Fruit fly (Drosophila melanogaster) whole organism, embryonic: Measurements from ENCODE around the gene PolD3.
A peak's percentile ranks its signal among the peaks of the same experiment; 100 is the strongest.

Source experiments
- Aef1 ChIP-seq: fragments of 200-800 bp; sonication (Bioruptor generic); IDR thresholded peaks from 3 replicates; pipeline ENCODE4 v1.3.6; 2022; ENCODE audit warnings: missing biosample characterization, missing genetic modification characterization
- C15 ChIP-seq: fragments of 200-800 bp; sonication (Bioruptor generic); IDR thresholded peaks from 3 replicates; pipeline ENCODE4 v1.3.6; 2022; ENCODE audit warnings: missing biosample characterization, missing genetic modification characterization
- CG10321 ChIP-seq: fragments of 200-800 bp; sonication (Bioruptor generic); IDR thresholded peaks from 2 replicates; pipeline ENCODE4 v1.3.6; 2022; ENCODE audit warnings: missing biosample characterization, missing genetic modification characterization
- CG11696 ChIP-seq: fragments of 200-800 bp; sonication (Bioruptor generic); IDR thresholded peaks from 2 replicates; pipeline ENCODE4 v1.3.6; 2022; ENCODE audit warnings: missing biosample characterization, missing genetic modification characterization
- CG12236 ChIP-seq: fragments of 200-800 bp; sonication (Bioruptor generic); optimal IDR thresholded peaks from 2 replicates; lab custom pipeline; 2016; ENCODE audit warnings: missing biosample characterization, missing genetic modification characterization
- CG15073 ChIP-seq: fragments of 200-800 bp; sonication (Bioruptor generic); optimal IDR thresholded peaks from 2 replicates; lab custom pipeline; 2016; ENCODE audit warnings: missing biosample characterization, missing genetic modification characterization
- CG15479 ChIP-seq: fragments of 200-800 bp; sonication (Bioruptor generic); optimal IDR thresholded peaks from 3 replicates; lab custom pipeline; 2019; ENCODE audit warnings: missing biosample characterization, mild to moderate bottlenecking, missing genetic modification characterization, moderate library complexity
- CG17568 ChIP-seq: fragments of 200-800 bp; sonication (Bioruptor generic); optimal IDR thresholded peaks from 2 replicates; lab custom pipeline; 2018; ENCODE audit warnings: missing biosample characterization, mild to moderate bottlenecking, missing genetic modification characterization, moderate library complexity
- CG18619 ChIP-seq: fragments of 200-800 bp; sonication (Bioruptor generic); optimal IDR thresholded peaks from 3 replicates; lab custom pipeline; 2017; ENCODE audit warnings: missing biosample characterization, mild to moderate bottlenecking, missing genetic modification characterization
- CG18764 ChIP-seq: fragments of 200-800 bp; sonication (Bioruptor generic); optimal IDR thresholded peaks from 3 replicates; lab custom pipeline; 2016; ENCODE audit warnings: missing biosample characterization, missing genetic modification characterization
- CG3065 ChIP-seq: fragments of 200-800 bp; sonication (Bioruptor generic); optimal IDR thresholded peaks from 2 replicates; lab custom pipeline; 2016; ENCODE audit warnings: missing biosample characterization, missing genetic modification characterization
- CG33557 ChIP-seq: fragments of 200-800 bp; sonication (Bioruptor generic); optimal IDR thresholded peaks from 2 replicates; lab custom pipeline; 2019; ENCODE audit warnings: missing biosample characterization, mild to moderate bottlenecking, missing genetic modification characterization, moderate library complexity
- CG34224 ChIP-seq: fragments of 200-800 bp; sonication (Bioruptor generic); IDR thresholded peaks from 3 replicates; pipeline ENCODE4 v1.3.6; 2022; ENCODE audit warnings: missing biosample characterization, missing genetic modification characterization; ENCODE audit not compliant: partially characterized antibody
- CG34422 ChIP-seq: fragments of 200-800 bp; sonication (Bioruptor generic); IDR thresholded peaks from 3 replicates; pipeline ENCODE4 v1.3.6; 2022; ENCODE audit warnings: missing biosample characterization, missing genetic modification characterization
- CG5953 ChIP-seq: fragments of 200-800 bp; sonication (Bioruptor generic); IDR thresholded peaks from 2 replicates; pipeline ENCODE4 v1.3.6; 2022; ENCODE audit warnings: missing biosample characterization, missing genetic modification characterization
- CG6272 ChIP-seq: fragments of 200-800 bp; sonication (Bioruptor generic); IDR thresholded peaks from 2 replicates; pipeline ENCODE4 v1.3.6; 2022; ENCODE audit warnings: missing biosample characterization, missing genetic modification characterization
- CG7357 ChIP-seq: fragments of 200-800 bp; sonication (Bioruptor generic); IDR thresholded peaks from 3 replicates; pipeline ENCODE4 v1.3.6; 2022; ENCODE audit warnings: missing biosample characterization, missing genetic modification characterization
- CG7556 ChIP-seq: fragments of 200-800 bp; sonication (Bioruptor generic); optimal IDR thresholded peaks from 2 replicates; lab custom pipeline; 2017; ENCODE audit warnings: missing biosample characterization, mild to moderate bottlenecking, missing genetic modification characterization
- CG9437 ChIP-seq: fragments of 200-800 bp; sonication (Bioruptor generic); optimal IDR thresholded peaks from 2 replicates; lab custom pipeline; 2018; ENCODE audit warnings: missing biosample characterization, mild to moderate bottlenecking, missing genetic modification characterization
- CG9727 ChIP-seq: fragments of 200-800 bp; sonication (Bioruptor generic); optimal IDR thresholded peaks from 3 replicates; lab custom pipeline; 2017; ENCODE audit warnings: missing biosample characterization, mild to moderate bottlenecking, missing genetic modification characterization
- Camta ChIP-seq: fragments of 200-800 bp; sonication (Bioruptor generic); optimal IDR thresholded peaks from 2 replicates; lab custom pipeline; 2016; ENCODE audit warnings: missing biosample characterization, missing genetic modification characterization
- D19A ChIP-seq: fragments of 200-800 bp; optimal IDR thresholded peaks from 3 replicates; lab custom pipeline; 2019; ENCODE audit warnings: missing biosample characterization, mild to moderate bottlenecking, missing genetic modification characterization, moderate library complexity
- Dip2 ChIP-seq: fragments of 200-800 bp; sonication (Bioruptor generic); IDR thresholded peaks from 2 replicates; pipeline ENCODE4 v1.3.6; 2022; ENCODE audit warnings: missing biosample characterization, missing genetic modification characterization
- Dip3 ChIP-seq: fragments of 200-800 bp; sonication (Bioruptor generic); optimal IDR thresholded peaks from 3 replicates; lab custom pipeline; 2016; ENCODE audit warnings: missing biosample characterization, missing genetic modification characterization
- Eip74EF ChIP-seq, 2 experiments: fragments of 200-800 bp in 1 of 2; fragments of >200 bp in 1 of 2; sonication (Bioruptor generic) in 1 of 2; optimal IDR thresholded peaks; 2 replicates each; lab custom pipeline; 2017 to 2019; ENCODE audit warnings: missing biosample characterization in 2 of 2, missing genetic modification characterization in 2 of 2, mild to moderate bottlenecking in 1 of 2, moderate library complexity in 1 of 2
- GATAe ChIP-seq: fragments of 200-800 bp; sonication (Bioruptor generic); conservative IDR thresholded peaks from 2 replicates; pipeline ENCODE4 v1.3.6; 2022; ENCODE audit warnings: missing biosample characterization, missing genetic modification characterization
- Gsc ChIP-seq: fragments of 200-800 bp; sonication (Bioruptor generic); IDR thresholded peaks from 2 replicates; pipeline ENCODE4 v1.3.6; 2022; ENCODE audit warnings: missing biosample characterization, missing genetic modification characterization
- HmgD ChIP-seq: fragments of 200-800 bp; sonication (Bioruptor generic); optimal IDR thresholded peaks from 3 replicates; lab custom pipeline; 2016; ENCODE audit warnings: missing biosample characterization, missing genetic modification characterization
- Jarid2 ChIP-seq: fragments of 200-800 bp; sonication (Bioruptor generic); optimal IDR thresholded peaks from 3 replicates; lab custom pipeline; 2017; ENCODE audit warnings: mild to moderate bottlenecking, missing biosample characterization, missing genetic modification reagents, missing genetic modification characterization
- Kr ChIP-seq: fragments of 200-800 bp; sonication (Bioruptor generic); optimal IDR thresholded peaks from 2 replicates; lab custom pipeline; 2017; ENCODE audit warnings: missing biosample characterization, mild to moderate bottlenecking, missing genetic modification characterization
- Scr ChIP-seq: fragments of 200-800 bp; sonication (Bioruptor generic); IDR thresholded peaks from 2 replicates; pipeline ENCODE4 v1.3.6; 2022; ENCODE audit warnings: missing biosample characterization, missing genetic modification characterization; ENCODE audit not compliant: partially characterized antibody
- abd-A ChIP-seq: fragments of 200-800 bp; sonication (Bioruptor generic); optimal IDR thresholded peaks from 3 replicates; lab custom pipeline; 2019; ENCODE audit warnings: missing biosample characterization, mild to moderate bottlenecking, missing genetic modification characterization, moderate library complexity
- amos ChIP-seq: fragments of 200-800 bp; sonication (Bioruptor generic); IDR thresholded peaks from 2 replicates; pipeline ENCODE4 v1.3.6; 2022; ENCODE audit warnings: missing biosample characterization, missing genetic modification characterization; ENCODE audit not compliant: partially characterized antibody
- ash1 ChIP-seq: fragments of 200-800 bp; sonication (Bioruptor generic); optimal IDR thresholded peaks from 2 replicates; lab custom pipeline; 2018; ENCODE audit warnings: missing biosample characterization, mild to moderate bottlenecking, missing genetic modification characterization
- btn ChIP-seq: fragments of 200-800 bp; sonication (Bioruptor generic); optimal IDR thresholded peaks from 2 replicates; lab custom pipeline; 2016; ENCODE audit warnings: missing biosample characterization, missing genetic modification characterization
- cas ChIP-seq: fragments of 200-800 bp; sonication (Bioruptor generic); IDR thresholded peaks from 2 replicates; pipeline ENCODE4 v1.3.6; 2022; ENCODE audit warnings: missing biosample characterization, missing genetic modification characterization
- crol ChIP-seq: fragments of 200-800 bp; sonication (Bioruptor generic); IDR thresholded peaks from 2 replicates; pipeline ENCODE4 v1.3.6; 2022; ENCODE audit warnings: missing biosample characterization, missing genetic modification characterization
- da ChIP-seq: fragments of 200-800 bp; sonication (Bioruptor generic); optimal IDR thresholded peaks from 2 replicates; lab custom pipeline; 2016; ENCODE audit warnings: missing biosample characterization, missing genetic modification characterization
- dmrt11E ChIP-seq: fragments of 200-800 bp; sonication (Bioruptor generic); optimal IDR thresholded peaks from 3 replicates; lab custom pipeline; 2018; ENCODE audit warnings: missing biosample characterization, mild to moderate bottlenecking, missing genetic modification characterization, moderate library complexity
- eve ChIP-seq, 2 experiments: fragments of >200 bp; optimal IDR thresholded peaks; 2 replicates each; lab custom pipeline; 2017; ENCODE audit warnings: missing biosample characterization in 2 of 2, missing genetic modification characterization in 2 of 2
- gce ChIP-seq: fragments of 200-800 bp; sonication (Bioruptor generic); IDR thresholded peaks from 3 replicates; pipeline ENCODE4 v1.3.6; 2022; ENCODE audit warnings: missing biosample characterization, missing genetic modification characterization
- hth ChIP-seq: fragments of >200 bp; optimal IDR thresholded peaks from 2 replicates; lab custom pipeline; 2017; ENCODE audit warnings: inconsistent platforms
- maf-S ChIP-seq: fragments of 200-800 bp; sonication (Bioruptor generic); optimal IDR thresholded peaks from 2 replicates; lab custom pipeline; 2016; ENCODE audit warnings: missing biosample characterization, missing genetic modification characterization
- nom ChIP-seq: fragments of 200-800 bp; sonication (Bioruptor generic); optimal IDR thresholded peaks from 2 replicates; lab custom pipeline; 2017; ENCODE audit warnings: missing biosample characterization, missing genetic modification characterization, mild to moderate bottlenecking, moderate library complexity, missing genetic modification reagents
- otp ChIP-seq: fragments of 200-800 bp; sonication (Bioruptor generic); IDR thresholded peaks from 3 replicates; pipeline ENCODE4, ENCODE4 v1.3.6; 2022; ENCODE audit warnings: missing biosample characterization, missing genetic modification characterization
- seq ChIP-seq: fragments of 200-800 bp; sonication (Bioruptor generic); IDR thresholded peaks from 2 replicates; pipeline ENCODE4 v1.3.6; 2022; ENCODE audit warnings: missing biosample characterization, missing genetic modification characterization
- sr ChIP-seq: fragments of 200-800 bp; sonication (Bioruptor generic); IDR thresholded peaks from 3 replicates; pipeline ENCODE4 v1.3.6; 2022; ENCODE audit warnings: missing biosample characterization, missing genetic modification characterization
- tap ChIP-seq: fragments of 200-800 bp; optimal IDR thresholded peaks from 3 replicates; lab custom pipeline; 2019; ENCODE audit warnings: missing biosample characterization, mild to moderate bottlenecking, missing genetic modification characterization, moderate library complexity
- tgo ChIP-seq: fragments of 200-800 bp; sonication (Bioruptor generic); IDR thresholded peaks from 3 replicates; pipeline ENCODE4 v1.3.6; 2022; ENCODE audit warnings: missing biosample characterization, missing genetic modification characterization
- yki ChIP-seq: fragments of >200 bp; optimal IDR thresholded peaks from 3 replicates; lab custom pipeline; 2018
- zen ChIP-seq: fragments of 200-800 bp; sonication (Bioruptor generic); optimal IDR thresholded peaks from 3 replicates; lab custom pipeline; 2018; ENCODE audit warnings: missing biosample characterization, mild to moderate bottlenecking, missing genetic modification characterization, moderate library complexity

The PolD3 gene

dm6 chr2L:15264483-15264987, 8.4 kb upstream of the PolD3 start, which contains the start of gene yuri (continued):
- TF ChIP-seq CG9437 (GFP tag; lab: Kevin White, UChicago) (no peak), btn (no peak), zen (no peak), CG9727 (GFP tag; lab: Kevin White, UChicago) (peak; percentile 36), amos (GFP tag; lab: Robert Waterston, UW) (peak; percentile 26; the same call in 1 of the 2 replicates), gce (GFP tag; lab: Robert Waterston, UW) (0 out of 3 replicates have a peak, but pooled peaks have one; percentile 38), GATAe (GFP tag; lab: Robert Waterston, UW) (no peak), da (GFP tag; lab: Kevin White, UChicago) (no peak), hth (no peak), maf-S (GFP tag; lab: Kevin White, UChicago) (no peak), abd-A (tag; lab: Kevin White, UChicago) (no peak), CG6272 (GFP tag; lab: Robert Waterston, UW) (no peak), Aef1 (GFP tag; lab: Robert Waterston, UW) (peak; percentile 53; the same call in 2 of the 3 replicates), C15 (GFP tag; lab: Robert Waterston, UW) (no peak), CG11696 (GFP tag; lab: Robert Waterston, UW) (0 out of 2 replicates have a peak, but pooled peaks have one; percentile 38), eve (GFP tag; optimal IDR thresholded peaks at IDR 0.05; lab: Kevin White, UChicago) (no peak), seq (GFP tag; lab: Robert Waterston, UW) (peak; percentile 60; the same call in 1 of the 2 replicates), CG7357 (GFP tag; lab: Robert Waterston, UW) (no peak), CG34224 (GFP tag; lab: Robert Waterston, UW) (peak; percentile 67; the same call in 2 of the 3 replicates), cas (GFP tag; lab: Robert Waterston, UW) (no peak), CG12236 (no peak), HmgD (GFP tag; lab: Kevin White, UChicago) (no peak), yki (lab: Kevin White, UChicago) (peak; percentile 75), CG5953 (GFP tag; lab: Robert Waterston, UW) (0 out of 2 replicates have a peak, but pooled peaks have one; percentile 40), crol (GFP tag; lab: Robert Waterston, UW) (peak; percentile 76), CG18619 (no peak), Camta (GFP tag; lab: Kevin White, UChicago) (no peak), tap (tag; lab: Kevin White, UChicago) (no peak), CG7556 (GFP tag; lab: Kevin White, UChicago) (no peak), nom (GFP tag; lab: Kevin White, UChicago) (peak; percentile 86), CG33557 (GFP tag; lab: Kevin White, UChicago) (peak; percentile 31), D19A (tag; lab: Kevin White, UChicago) (no peak), Kr (no peak), Jarid2 (peak; percentile 98), tgo (GFP tag; lab: Robert Waterston, UW) (no peak; the same call in 2 of the 3 replicates), CG10321 (no peak), dmrt11E (tag; lab: Kevin White, UChicago) (peak; percentile 3), ash1 (GFP tag; lab: Kevin White, UChicago) (no peak), CG3065 (GFP tag; lab: Kevin White, UChicago) (no peak), Scr (GFP tag; lab: Robert Waterston, UW) (peak; percentile 36; the same call in 1 of the 2 replicates), CG15479 (peak; percentile 67), CG15073 (GFP tag; lab: Kevin White, UChicago) (no peak), Gsc (GFP tag; lab: Robert Waterston, UW) (no peak), CG17568 (GFP tag; lab: Kevin White, UChicago) (peak; percentile 53), sr (GFP tag; lab: Robert Waterston, UW) (no peak), Dip2 (GFP tag; lab: Robert Waterston, UW) (no peak), Eip74EF (GFP tag; optimal IDR thresholded peaks at IDR 0.05; lab: Kevin White, UChicago) (peak in 1 of 2 experiments; percentile 43), otp (GFP tag; lab: Robert Waterston, UW) (peak; percentile 72; the same call in 2 of the 3 replicates), Dip3 (GFP tag; lab: Kevin White, UChicago) (no peak), CG34422 (GFP tag; lab: Robert Waterston, UW) (peak; percentile 73; the same call in 1 of the 3 replicates), CG18764 (no peak)
